Worm (Caenorhabditis elegans) whole organism, young adult: ENCODE measurements around the gene F34D6.1.
A peak's percentile ranks its signal among the peaks of the same experiment; 100 is the strongest.

Experiments
- B0035.1 ChIP-seq: sonication (generic microtip); optimal IDR thresholded peaks from 2 replicates; lab custom pipeline; 2016; ENCODE audit warnings: missing genetic modification characterization, mild to moderate bottlenecking, missing compliant biosample characterization, missing genotype, missing genetic modification reagents
- C06A6.2 ChIP-seq: fragments of 200-800 bp; sonication (Bioruptor generic); conservative IDR thresholded peaks from 2 replicates; pipeline ENCODE4 v1.3.6; 2022; ENCODE audit warnings: missing genetic modification characterization, missing compliant biosample characterization
- F33H1.4 ChIP-seq: fragments of 200-800 bp; sonication (Bioruptor generic); IDR thresholded peaks from 2 replicates; pipeline ENCODE4 v1.3.6; 2022; ENCODE audit warnings: missing genetic modification reagents, missing genetic modification characterization, missing compliant biosample characterization
- F49E8.2 ChIP-seq: sonication (generic microtip); optimal IDR thresholded peaks from 3 replicates; lab custom pipeline; 2017; ENCODE audit warnings: missing genetic modification characterization, mild to moderate bottlenecking, missing compliant biosample characterization, antibody characterized with exemption, moderate library complexity; ENCODE audit not compliant: insufficient read depth
- Y67H2A.10 ChIP-seq: fragments of 200-800 bp; sonication (Bioruptor generic); conservative IDR thresholded peaks from 2 replicates; pipeline ENCODE4 v1.3.6; 2022; ENCODE audit warnings: missing genetic modification reagents, missing genetic modification characterization, missing compliant biosample characterization
- ZK185.1 ChIP-seq: sonication (generic microtip); optimal IDR thresholded peaks from 2 replicates; lab custom pipeline; 2016; ENCODE audit warnings: mild to moderate bottlenecking, missing genetic modification characterization, missing compliant biosample characterization; ENCODE audit not compliant: poor library complexity, severe bottlenecking
- ama-1 ChIP-seq, 3 experiments: fragments of 150-350 bp in 1 of 3; sonication (generic microtip) in 2 of 3; optimal IDR thresholded peaks; 2 replicates each; lab custom pipeline; 2014 to 2018; ENCODE audit warnings: missing biosample characterization in 2 of 3, missing genetic modification characterization in 2 of 3, missing genetic modification reagents in 2 of 3
- dpl-1 ChIP-seq: fragments of 150-350 bp; optimal IDR thresholded peaks from 2 replicates; lab custom pipeline; 2014; ENCODE audit warnings: missing biosample characterization, missing genetic modification reagents, missing genetic modification characterization
- egrh-3 ChIP-seq: fragments of 200-800 bp; sonication (Bioruptor generic); IDR thresholded peaks from 2 replicates; pipeline ENCODE4 v1.3.6; 2022; ENCODE audit warnings: missing genetic modification reagents, missing genetic modification characterization, missing compliant biosample characterization
- hrde-1 ChIP-seq: sonication (generic microtip); optimal IDR thresholded peaks from 2 replicates; lab custom pipeline; 2016; ENCODE audit warnings: missing genetic modification characterization, mild to moderate bottlenecking, missing compliant biosample characterization, moderate library complexity, missing genotype, missing genetic modification reagents, borderline replicate concordance
- lin-35 ChIP-seq, 3 experiments: fragments of 150-350 bp in 2 of 3; sonication (generic microtip) in 1 of 3; optimal IDR thresholded peaks; 2 replicates each; lab custom pipeline; 2014 to 2018; ENCODE audit warnings: missing biosample characterization in 3 of 3, missing genetic modification characterization in 3 of 3, missing genetic modification reagents in 3 of 3
- lin-54 ChIP-seq: fragments of 200-800 bp; sonication (Bioruptor generic); optimal IDR thresholded peaks from 2 replicates; lab custom pipeline; 2018; ENCODE audit warnings: mild to moderate bottlenecking, missing genetic modification characterization, missing compliant biosample characterization
- lir-1 ChIP-seq: fragments of 200-800 bp; sonication (Bioruptor generic); conservative IDR thresholded peaks from 2 replicates; pipeline ENCODE4 v1.3.6; 2022; ENCODE audit warnings: missing genetic modification reagents, missing genetic modification characterization, missing compliant biosample characterization
- madf-10 ChIP-seq: sonication (generic microtip); optimal IDR thresholded peaks from 2 replicates; lab custom pipeline; 2016; ENCODE audit warnings: mild to moderate bottlenecking, missing genetic modification characterization, missing compliant biosample characterization
- madf-8 ChIP-seq: fragments of 200-800 bp; sonication (Bioruptor generic); conservative IDR thresholded peaks from 2 replicates; pipeline ENCODE4 v1.3.6; 2022; ENCODE audit warnings: missing genetic modification reagents, missing genetic modification characterization, missing compliant biosample characterization
- mcd-1 ChIP-seq: fragments of 200-800 bp; sonication (Bioruptor generic); IDR thresholded peaks from 2 replicates; pipeline ENCODE4 v1.3.6; 2022; ENCODE audit warnings: missing genetic modification reagents, missing genetic modification characterization, missing compliant biosample characterization
- nfya-1 ChIP-seq: sonication (generic microtip); optimal IDR thresholded peaks from 2 replicates; lab custom pipeline; 2017; ENCODE audit warnings: antibody characterized with exemption, missing compliant biosample characterization, missing genetic modification characterization, borderline replicate concordance; ENCODE audit not compliant: insufficient read depth
- nhr-120 ChIP-seq: fragments of 200-800 bp; sonication (Bioruptor generic); IDR thresholded peaks from 2 replicates; pipeline ENCODE4 v1.3.6; 2022; ENCODE audit warnings: missing genetic modification characterization, missing compliant biosample characterization
- pbrm-1 ChIP-seq: fragments of 200-800 bp; sonication (Bioruptor generic); IDR thresholded peaks from 2 replicates; pipeline ENCODE4 v1.3.6; 2022; ENCODE audit warnings: missing genetic modification reagents, missing genetic modification characterization, missing compliant biosample characterization
- rcor-1 ChIP-seq: fragments of 200-800 bp; sonication (Bioruptor generic); IDR thresholded peaks from 2 replicates; pipeline ENCODE4 v1.3.6; 2022; ENCODE audit warnings: missing genetic modification reagents, missing genetic modification characterization, missing compliant biosample characterization
- repo-1 ChIP-seq: sonication (generic microtip); optimal IDR thresholded peaks from 2 replicates; lab custom pipeline; 2017; ENCODE audit warnings: mild to moderate bottlenecking, missing genetic modification characterization, missing compliant biosample characterization
- rpc-1 ChIP-seq, 2 experiments: fragments of 150-350 bp in 1 of 2; sonication (generic microtip) in 1 of 2; optimal IDR thresholded peaks; 2 replicates each; lab custom pipeline; 2014 to 2018; ENCODE audit warnings: missing biosample characterization in 1 of 2, missing genetic modification characterization in 1 of 2, missing genetic modification reagents in 1 of 2, missing genotype in 1 of 2
- sdz-38 ChIP-seq: sonication (generic microtip); optimal IDR thresholded peaks from 2 replicates; lab custom pipeline; 2016; ENCODE audit warnings: missing genotype, missing genetic modification characterization, missing compliant biosample characterization
- snpc-1.3 ChIP-seq: sonication (generic microtip); optimal IDR thresholded peaks from 2 replicates; lab custom pipeline; 2017; ENCODE audit warnings: missing genetic modification characterization, mild to moderate bottlenecking, missing compliant biosample characterization, antibody characterized with exemption, moderate library complexity, missing genotype, missing genetic modification reagents; ENCODE audit not compliant: insufficient read depth
- tbp1 ChIP-seq: fragments of 200-800 bp; sonication (Bioruptor generic); optimal IDR thresholded peaks from 2 replicates; lab custom pipeline; 2018; ENCODE audit warnings: mild to moderate bottlenecking, missing genetic modification characterization, missing compliant biosample characterization
- zfh-2 ChIP-seq: fragments of 200-800 bp; sonication (Bioruptor generic); conservative IDR thresholded peaks from 2 replicates; pipeline ENCODE4 v1.3.6; 2022; ENCODE audit warnings: missing genetic modification reagents, missing genetic modification characterization, missing compliant biosample characterization
- zim-3 ChIP-seq: sonication (generic microtip); optimal IDR thresholded peaks from 2 replicates; lab custom pipeline; 2017; ENCODE audit warnings: mild to moderate bottlenecking, missing genetic modification characterization, moderate library complexity, missing compliant biosample characterization
- ztf-25 ChIP-seq: fragments of 200-800 bp; sonication (Bioruptor generic); IDR thresholded peaks from 2 replicates; pipeline ENCODE4 v1.3.6; 2022; ENCODE audit warnings: missing genetic modification reagents, missing genetic modification characterization, missing compliant biosample characterization

Gene F34D6.1

DNA sequence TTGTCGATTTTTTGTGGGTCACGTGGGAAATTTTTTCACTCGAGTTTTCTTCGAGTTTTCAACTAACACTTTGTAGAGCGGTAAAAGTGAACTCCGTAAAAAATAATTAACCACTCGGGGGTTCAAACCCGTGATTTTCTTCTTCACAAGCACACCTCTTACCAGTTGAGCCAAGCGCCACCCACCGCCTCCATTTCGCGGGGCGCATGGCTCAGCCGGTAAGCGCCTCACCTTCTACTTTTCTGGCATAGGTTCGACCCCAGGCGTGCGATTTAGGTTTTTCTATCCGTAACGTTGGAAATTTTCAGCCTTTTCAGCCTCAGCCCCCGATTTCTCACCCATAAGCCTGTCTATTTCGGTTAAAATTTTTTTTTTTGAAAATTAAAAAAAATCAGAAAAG, 41.0 kb upstream of the F34D6.1 start:
- TF ChIP-seq tbp1 (GFP tag; lab: Kevin White, UChicago), result peak; percentile 63
- TF ChIP-seq B0035.1 (tag; lab: Kevin White, UChicago), result no peak
- no peak for TF ChIP-seq rpc-1 (optimal IDR thresholded peaks at IDR 0.05; lab: Kevin White, UChicago)
- peak; percentile 32 for TF ChIP-seq rpc-1 (tag; optimal IDR thresholded peaks at IDR 0.05; lab: Kevin White, UChicago)
- TF ChIP-seq zfh-2, result peak; percentile 52
- TF ChIP-seq lin-35 (GFP tag; optimal IDR thresholded peaks at IDR 0.05; lab: Kevin White, UChicago), result no peak

DNA sequence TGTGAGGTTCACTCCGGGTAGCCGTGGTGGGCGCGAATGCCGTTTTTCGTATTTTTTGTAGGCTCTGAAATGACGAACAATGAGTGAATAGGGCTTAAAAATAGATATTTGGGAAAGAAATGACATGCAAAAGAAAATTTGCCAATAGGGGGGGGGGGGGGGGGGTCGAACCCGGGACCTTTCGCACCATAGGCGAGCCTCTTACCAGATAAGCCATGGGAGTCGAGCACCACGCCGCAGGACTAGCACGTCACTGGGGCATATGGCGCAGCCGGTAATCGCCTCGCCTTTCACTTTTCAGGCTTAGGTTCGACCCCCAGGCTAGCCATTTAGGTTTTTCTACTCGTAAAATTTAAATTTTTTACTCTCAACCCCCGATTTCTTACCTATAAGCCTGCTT, 38.2 kb upstream of the F34D6.1 start:
- peak; percentile 74; the same call in 1 of the 2 replicates for TF ChIP-seq egrh-3 (GFP tag; lab: Robert Waterston, UW)
- no peak for TF ChIP-seq hrde-1 (tag; lab: Kevin White, UChicago)
- TF ChIP-seq zfh-2, result peak; percentile 81
- TF ChIP-seq ZK185.1 (tag; lab: Kevin White, UChicago), result no peak
- no peak for TF ChIP-seq F33H1.4 (GFP tag; lab: Robert Waterston, UW)
- TF ChIP-seq mcd-1, result 0 out of 2 replicates have a peak, but pooled peaks have one; percentile 10

DNA sequence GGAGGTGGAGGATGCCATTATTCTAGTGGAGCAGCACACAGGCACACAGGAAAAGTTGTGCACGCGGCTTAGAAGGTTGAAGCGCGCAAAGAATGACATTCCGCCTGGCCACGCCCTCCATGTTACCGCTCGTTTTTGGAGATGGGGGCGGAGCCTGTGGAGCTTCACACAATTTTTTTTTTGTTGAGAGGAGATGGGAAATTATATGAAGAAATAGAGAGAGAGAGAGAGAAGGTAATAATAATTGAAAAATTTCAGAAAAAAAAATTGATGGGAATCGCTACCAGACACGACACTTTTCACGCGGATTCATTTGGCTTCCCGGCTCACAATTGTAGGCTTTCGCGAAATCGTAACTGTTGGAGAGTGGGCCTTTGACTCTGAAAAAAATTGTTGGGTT, 36.3 kb upstream of the F34D6.1 start, which contains the start of gene T05A8.3:
T05A8.3 (minus strand) TSS at position 101 of the 400 bp plus-strand sequence.
- TF ChIP-seq ztf-25 (GFP tag; lab: Robert Waterston, UW) (no peak), zfh-2 (0 out of 2 replicates have a peak, but pooled peaks have one; percentile 26)
- TF ChIP-seq, all 124 proteins: peak for 1

DNA sequence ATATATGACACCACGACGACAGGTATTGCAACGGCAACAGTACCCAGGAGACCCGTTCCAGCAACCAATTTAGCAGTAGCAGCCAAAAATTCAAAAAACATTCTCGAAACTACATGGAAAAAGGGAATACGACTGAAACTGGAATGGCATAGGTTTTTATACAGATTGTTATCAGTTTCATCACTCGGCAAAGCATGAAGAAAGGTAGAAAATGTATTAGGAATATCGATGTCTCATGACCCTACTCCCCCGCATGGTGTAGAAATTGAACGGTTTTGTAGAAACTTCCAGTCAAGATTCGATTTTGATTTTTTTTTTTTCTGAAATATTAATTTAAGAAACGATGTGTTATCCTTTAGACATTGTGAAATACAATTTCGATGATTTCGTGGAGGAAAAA, 29.9 kb upstream of the F34D6.1 start, which contains the start of gene T05A8.2:
T05A8.2 (minus strand) TSS at position 101 of the 400 bp plus-strand sequence.
- TF ChIP-seq Y67H2A.10 (GFP tag; lab: Robert Waterston, UW) (no peak), pbrm-1 (GFP tag; lab: Robert Waterston, UW) (no peak), F49E8.2 (tag; lab: Kevin White, UChicago) (no peak), rpc-1 (optimal IDR thresholded peaks at IDR 0.05; lab: Kevin White, UChicago) (no peak), rpc-1 (tag; optimal IDR thresholded peaks at IDR 0.05; lab: Kevin White, UChicago) (no peak), zim-3 (no peak), ama-1 (optimal IDR thresholded peaks at IDR 0.05; lab: Kevin White, UChicago) (no peak), ama-1 (GFP tag; optimal IDR thresholded peaks at IDR 0.05; lab: Kevin White, UChicago) (no peak), egrh-3 (GFP tag; lab: Robert Waterston, UW) (no peak), lin-54 (GFP tag; lab: Kevin White, UChicago) (no peak), snpc-1.3 (tag; lab: Kevin White, UChicago) (no peak), sdz-38 (tag; lab: Kevin White, UChicago) (no peak), repo-1 (no peak), nhr-120 (no peak), madf-10 (tag; lab: Kevin White, UChicago) (no peak), F33H1.4 (GFP tag; lab: Robert Waterston, UW) (no peak)

DNA sequence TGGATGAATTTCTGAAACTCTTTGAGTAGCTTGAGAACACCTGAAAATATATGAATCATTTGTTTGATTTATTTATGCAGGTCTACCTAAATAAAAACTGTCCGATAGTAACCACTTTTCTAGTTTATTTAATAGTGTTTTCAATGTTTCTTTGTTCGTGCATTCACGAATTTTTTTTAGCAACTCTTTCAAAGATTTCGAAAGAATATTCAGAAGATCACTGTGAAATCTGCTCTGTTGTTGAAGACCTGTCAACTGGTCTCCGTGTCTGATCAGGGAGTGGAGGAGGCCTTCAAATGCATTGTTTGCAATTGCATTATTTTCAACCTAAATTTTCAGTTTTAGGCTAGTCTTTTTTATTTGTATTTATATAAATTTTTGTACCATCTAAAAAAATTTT, 28.9 kb upstream of the F34D6.1 start, which contains the start of gene T05A8.1:
T05A8.1 (minus strand) TSS at position 101 of the 400 bp plus-strand sequence.
- TF ChIP-seq rcor-1 (GFP tag; lab: Robert Waterston, UW), result no peak
- TF ChIP-seq dpl-1 (GFP tag; lab: Kevin White, UChicago), result no peak
- TF ChIP-seq nfya-1, result no peak
- no peak for TF ChIP-seq lir-1
- no peak for TF ChIP-seq C06A6.2 (GFP tag; lab: Robert Waterston, UW)
- TF ChIP-seq madf-8 (GFP tag; lab: Robert Waterston, UW), result no peak
- TF ChIP-seq zfh-2, result no peak
